Worm (Caenorhabditis elegans): Measurements from ENCODE around the gene tmem-184.

The tmem-184 gene

DNA sequence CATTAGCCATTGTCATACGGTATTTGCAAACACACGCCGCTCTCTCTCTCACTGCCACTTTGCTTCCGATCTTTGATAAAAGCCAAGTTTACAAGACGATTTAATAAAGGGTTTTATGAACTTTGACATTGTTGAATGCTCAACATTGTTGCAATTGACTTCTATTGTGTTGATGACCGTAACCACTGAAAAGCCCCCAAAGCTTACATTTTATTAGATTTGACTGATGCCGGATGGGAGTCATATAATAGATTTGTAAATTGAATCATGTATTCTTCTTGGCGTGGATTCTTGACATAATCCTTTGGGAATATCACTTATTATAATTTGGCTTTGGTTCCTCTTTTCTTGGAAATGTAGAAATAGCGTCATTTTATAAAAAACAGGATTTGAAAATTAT is 10.8 kb downstream of the tmem-184 start:
- TF ChIP-seq F49E8.2 (tag; optimal IDR thresholded peaks at IDR 0.05; ENCODE audit: insufficient read depth) = no peak
- TF ChIP-seq aptf-2 (GFP tag; conservative IDR thresholded peaks at IDR 0.05) = no peak
- TF ChIP-seq ztf-6 (GFP tag; IDR thresholded peaks at IDR 0.05) = no peak
- no peak for TF ChIP-seq lsl-1 (GFP tag; optimal IDR thresholded peaks at IDR 0.05)
- TF ChIP-seq cebp-2 (GFP tag; IDR thresholded peaks at IDR 0.05) = no peak
- TF ChIP-seq sea-2 (GFP tag; IDR thresholded peaks at IDR 0.05) = no peak
- TF ChIP-seq attf-3 (GFP tag; conservative IDR thresholded peaks at IDR 0.05) = no peak

DNA sequence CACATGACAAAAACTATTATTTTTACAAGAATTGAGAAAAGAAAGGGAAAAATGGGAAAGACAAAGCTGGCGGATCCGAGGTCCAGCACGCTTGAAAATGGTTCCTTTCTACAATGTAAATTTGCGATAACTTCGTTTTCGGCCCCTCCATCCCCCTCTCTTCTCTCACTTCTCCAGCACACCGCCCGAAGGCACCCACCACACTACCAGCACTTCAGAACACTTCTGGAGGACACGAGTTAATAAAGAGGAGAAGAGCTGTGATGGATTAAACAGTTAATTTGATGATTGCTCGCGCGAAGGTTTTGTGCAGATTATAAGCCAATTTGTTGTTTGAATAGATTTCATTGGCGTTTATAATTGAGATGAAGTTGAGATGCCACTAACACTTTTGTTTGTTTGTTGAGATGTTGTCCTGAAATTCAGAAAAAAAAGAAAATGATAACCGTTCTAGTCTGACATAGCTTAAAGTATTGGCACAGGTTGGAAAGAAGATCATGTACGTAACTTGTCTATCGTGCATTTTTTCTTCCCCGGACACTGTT is 12.0 kb downstream of the tmem-184 start:
- TF ChIP-seq zfh-2 (GFP tag; conservative IDR thresholded peaks at IDR 0.05) (peak; percentile 42; the same call in 1 of the 2 replicates), let-607 (tag; optimal IDR thresholded peaks at IDR 0.05) (no peak)

ce11 chrX:14692905-14693304 is 13.8 kb downstream of the tmem-184 start, which contains the start of gene sox-3:
TSS of gene sox-3 (minus strand) at chrX:14693005.
- TF ChIP-seq nhr-120 (GFP tag; IDR thresholded peaks at IDR 0.05) (no peak), F22D6.2 (tag; optimal IDR thresholded peaks at IDR 0.05) (no peak), tbp1 (GFP tag; optimal IDR thresholded peaks at IDR 0.05) (no peak), mes-4 (tag; optimal IDR thresholded peaks at IDR 0.05) (no peak), D2030.7 (GFP tag; IDR thresholded peaks at IDR 0.05) (no peak), F52B5.7 (tag; optimal IDR thresholded peaks at IDR 0.05) (no peak), tlf-1 (GFP tag; optimal IDR thresholded peaks at IDR 0.05) (no peak)

DNA sequence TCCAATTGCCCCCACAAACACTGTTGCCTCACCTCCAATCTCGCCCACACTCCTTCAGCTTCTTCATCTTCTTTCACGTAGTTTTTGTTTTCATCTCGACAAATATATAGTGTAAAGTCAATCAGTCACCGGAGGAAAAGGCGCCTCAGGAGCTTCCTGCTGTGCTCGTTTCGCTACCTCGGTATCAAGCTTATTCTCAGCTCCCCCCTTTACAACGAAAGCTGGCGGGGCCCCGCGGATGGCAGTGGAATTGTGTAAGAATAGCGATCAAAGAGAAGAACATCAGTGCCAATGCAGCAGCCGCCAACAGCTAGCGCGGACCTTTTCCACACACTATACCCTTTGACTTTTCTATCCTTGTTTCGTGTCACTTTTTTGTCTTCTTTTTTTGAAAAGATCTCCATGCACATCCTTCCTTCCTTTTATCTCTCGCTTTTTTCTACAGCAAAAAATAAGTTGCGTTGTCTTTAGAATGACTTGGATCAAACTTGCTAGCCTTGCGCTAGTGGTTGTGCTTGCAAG is 22.2 kb downstream of the tmem-184 start, which contains the start of gene csq-1:
Gene csq-1 (plus strand): TSS at position 472 of the 522 bp plus-strand sequence.
- no peak for TF ChIP-seq gei-17 (GFP tag; optimal IDR thresholded peaks at IDR 0.05)
- no peak for TF ChIP-seq nhr-80 (tag; optimal IDR thresholded peaks at IDR 0.05)
- no peak for TF ChIP-seq somi-1 (GFP tag; optimal IDR thresholded peaks at IDR 0.05)
- no peak for TF ChIP-seq hlh-26 (GFP tag; conservative IDR thresholded peaks at IDR 0.05)
- no peak for TF ChIP-seq ztf-6 (GFP tag; IDR thresholded peaks at IDR 0.05)
- no peak for TF ChIP-seq lin-26 (GFP tag; IDR thresholded peaks at IDR 0.05)
- TF ChIP-seq akir-1 (GFP tag; optimal IDR thresholded peaks at IDR 0.05) = no peak
- peak; percentile 42; the same call in 1 of the 2 replicates for TF ChIP-seq zfh-2 (GFP tag; conservative IDR thresholded peaks at IDR 0.05)
- no peak for TF ChIP-seq sea-2 (GFP tag; IDR thresholded peaks at IDR 0.05)

- TF ChIP-seq F10E7.11 (tag; optimal IDR thresholded peaks at IDR 0.05) = no peak
- TF ChIP-seq snpc-4 (GFP tag; optimal IDR thresholded peaks at IDR 0.05) = no peak
- peak in 3 of 4 experiments; percentile 69 to 91 (median 88) for TF ChIP-seq snpc-4 (tag; optimal IDR thresholded peaks at IDR 0.05)
- no peak for TF ChIP-seq madf-3 (GFP tag; IDR thresholded peaks at IDR 0.05)
- TF ChIP-seq zim-3 (tag; optimal IDR thresholded peaks at IDR 0.05) = no peak
Measured at ce11 chrX:14680474-14680873, 26.2 kb downstream of the tmem-184 start.

DNA sequence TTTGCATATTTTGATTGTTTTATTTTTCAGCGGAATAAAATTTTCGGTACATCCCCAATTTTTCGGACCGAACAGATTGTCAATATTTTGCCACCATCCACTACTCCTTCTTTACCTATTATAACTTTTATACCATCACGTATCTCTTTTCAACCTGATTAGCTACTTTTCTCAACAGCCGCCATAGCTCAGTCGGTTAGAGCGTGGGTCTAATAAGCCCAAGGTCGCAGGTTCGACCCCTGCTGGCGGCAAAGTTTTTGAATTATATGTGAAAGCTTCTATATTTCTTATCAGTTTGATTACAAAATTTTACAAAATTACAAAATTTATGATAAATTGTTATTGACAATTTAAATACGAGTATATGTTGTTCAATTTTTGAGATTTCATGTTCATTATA is 27.7 kb downstream of the tmem-184 start:
- TF ChIP-seq dpff-1 (tag; optimal IDR thresholded peaks at IDR 0.05) = no peak
- no peak for TF ChIP-seq fkh-3 (tag; optimal IDR thresholded peaks at IDR 0.05)
- no peak for TF ChIP-seq athp-1 (tag; optimal IDR thresholded peaks at IDR 0.05)
- no peak for TF ChIP-seq nfya-2 (GFP tag; IDR thresholded peaks at IDR 0.05)
- no peak for TF ChIP-seq F33H1.4 (GFP tag; IDR thresholded peaks at IDR 0.05)
- TF ChIP-seq ztf-18 (tag; optimal IDR thresholded peaks at IDR 0.05) = no peak
- no peak for TF ChIP-seq cebp-2 (GFP tag; IDR thresholded peaks at IDR 0.05)
- 0 out of 2 replicates have a peak, but pooled peaks have one; percentile 68 for TF ChIP-seq ztf-25 (GFP tag; IDR thresholded peaks at IDR 0.05)
- no peak for TF ChIP-seq lsl-1 (GFP tag; optimal IDR thresholded peaks at IDR 0.05)
- no peak for TF ChIP-seq K11D2.4 (GFP tag; IDR thresholded peaks at IDR 0.05)
- TF ChIP-seq let-526 (GFP tag; IDR thresholded peaks at IDR 0.05) = no peak
- peak in 1 of 2 experiments; percentile 17 for TF ChIP-seq let-607 (tag; optimal IDR thresholded peaks at IDR 0.05)
- no peak for TF ChIP-seq T26A5.8 (tag; optimal IDR thresholded peaks at IDR 0.05)
- TF ChIP-seq tlf-1 (GFP tag; optimal IDR thresholded peaks at IDR 0.05) = no peak
- peak; percentile 64; the same call in 1 of the 2 replicates for TF ChIP-seq Y56A3A.18 (GFP tag; IDR thresholded peaks at IDR 0.05)
- TF ChIP-seq zim-3 (tag; optimal IDR thresholded peaks at IDR 0.05) = no peak
- no peak for TF ChIP-seq lin-40 (tag; optimal IDR thresholded peaks at IDR 0.05)
- no peak for TF ChIP-seq lin-54 (GFP tag; optimal IDR thresholded peaks at IDR 0.05)
- TF ChIP-seq sea-2 (GFP tag; IDR thresholded peaks at IDR 0.05) = no peak

Measured in whole organism, young adult.